Worm (Caenorhabditis elegans) whole organism, L4 larva: ENCODE data around the gene lin-24.
"Not testable (repeated sequence)": the region's sequence is repeated elsewhere in the genome, so short reads cannot be mapped to it uniquely, and the experiment has no call there.

Source experiments
- ceh-20 ChIP-seq: fragments of 200-800 bp; sonication (Bioruptor generic); IDR thresholded peaks from 2 replicates; pipeline ENCODE4 v1.3.6; 2022; ENCODE audit warnings: missing genetic modification reagents, missing genetic modification characterization, missing compliant biosample characterization
- jun-1 ChIP-seq: fragments of 150-350 bp; optimal IDR thresholded peaks from 2 replicates; lab custom pipeline; 2014; ENCODE audit warnings: missing biosample characterization, missing genetic modification reagents, missing genetic modification characterization
- lin-15B ChIP-seq: fragments of 150-350 bp; sonication (generic microtip); optimal IDR thresholded peaks from 3 replicates; lab custom pipeline; 2014; ENCODE audit warnings: missing biosample characterization, missing genetic modification characterization

DNA sequence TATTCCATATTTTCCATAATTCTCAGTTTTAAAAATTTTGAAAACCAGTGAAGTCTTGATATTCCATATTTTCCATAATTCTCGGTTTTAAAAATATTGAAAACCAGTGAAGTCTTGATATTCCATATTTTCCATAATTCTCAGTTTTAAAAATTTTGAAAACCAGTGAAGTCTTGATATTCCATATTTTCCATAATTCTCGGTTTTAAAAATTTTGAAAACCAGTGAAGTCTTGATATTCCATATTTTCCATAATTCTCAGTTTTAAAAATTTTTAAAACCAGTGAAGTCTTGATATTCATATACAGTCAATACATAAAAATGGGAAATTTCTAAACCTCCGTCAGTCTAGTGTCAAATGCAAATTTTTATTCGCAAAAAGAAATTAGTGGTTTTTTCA is 41.1 kb downstream of the lin-24 start:
- not testable (repeated sequence) for TF ChIP-seq jun-1 (tag; lab: Kevin White, UChicago); lin-15B (tag; lab: Kevin White, UChicago); ceh-20 (GFP tag; lab: Robert Waterston, UW)
